Worm (Caenorhabditis elegans) whole organism, mixed stage, embryonic: ENCODE results near the gene msp-36.
A peak's percentile ranks its signal among the peaks of the same experiment; 100 is the strongest.

Source experiments
- M03D4.4 ChIP-seq: sonication (generic microtip); optimal IDR thresholded peaks from 2 replicates; lab custom pipeline; 2017; ENCODE audit warnings: mild to moderate bottlenecking, missing genetic modification characterization, missing compliant biosample characterization
- bed-3 ChIP-seq: fragments of 200-800 bp; sonication (Bioruptor generic); optimal IDR thresholded peaks from 3 replicates; lab custom pipeline; 2018; ENCODE audit warnings: mild to moderate bottlenecking, missing genetic modification characterization, moderate library complexity, missing compliant biosample characterization
- blmp-1 ChIP-seq: fragments of 150-350 bp; optimal IDR thresholded peaks from 2 replicates; lab custom pipeline; 2014; ENCODE audit warnings: missing biosample characterization, missing genetic modification characterization
- ceh-39 ChIP-seq: fragments of 150-350 bp; optimal IDR thresholded peaks from 2 replicates; lab custom pipeline; 2014; ENCODE audit warnings: missing biosample characterization, missing genetic modification characterization
- ceh-43 ChIP-seq: fragments of 200-800 bp; sonication (Bioruptor generic); optimal IDR thresholded peaks from 2 replicates; lab custom pipeline; 2018; ENCODE audit warnings: mild to moderate bottlenecking, missing genetic modification characterization, moderate library complexity, missing compliant biosample characterization
- ceh-83 ChIP-seq: fragments of 200-800 bp; sonication (Bioruptor generic); optimal IDR thresholded peaks from 2 replicates; lab custom pipeline; 2018; ENCODE audit warnings: mild to moderate bottlenecking, missing genetic modification characterization, missing compliant biosample characterization
- ces-1 ChIP-seq: fragments of 150-350 bp; optimal IDR thresholded peaks from 2 replicates; lab custom pipeline; 2014; ENCODE audit warnings: missing biosample characterization, missing genetic modification reagents, missing genetic modification characterization
- cnd-1 ChIP-seq: fragments of 200-800 bp; sonication (Bioruptor generic); optimal IDR thresholded peaks from 2 replicates; lab custom pipeline; 2018; ENCODE audit warnings: mild to moderate bottlenecking, missing genetic modification characterization, missing compliant biosample characterization
- flh-1 ChIP-seq: fragments of 200-800 bp; sonication (Bioruptor generic); optimal IDR thresholded peaks from 2 replicates; lab custom pipeline; 2018; ENCODE audit warnings: mild to moderate bottlenecking, missing genetic modification characterization, moderate library complexity, missing compliant biosample characterization
- ham-2 ChIP-seq: fragments of 200-800 bp; sonication (Bioruptor generic); optimal IDR thresholded peaks from 2 replicates; lab custom pipeline; 2018; ENCODE audit warnings: mild to moderate bottlenecking, missing genetic modification characterization, missing compliant biosample characterization
- lsy-2 ChIP-seq: fragments of 150-350 bp; optimal IDR thresholded peaks from 2 replicates; lab custom pipeline; 2014; ENCODE audit warnings: missing biosample characterization, missing genetic modification characterization
- mep-1 ChIP-seq: fragments of 150-350 bp; optimal IDR thresholded peaks from 2 replicates; lab custom pipeline; 2017; ENCODE audit warnings: missing biosample characterization, missing genetic modification reagents, missing genetic modification characterization, inconsistent platforms
- nhr-12 ChIP-seq: fragments of 150-350 bp; optimal IDR thresholded peaks from 2 replicates; lab custom pipeline; 2014; ENCODE audit warnings: missing biosample characterization, missing genetic modification characterization
- nhr-2 ChIP-seq: fragments of 150-350 bp; optimal IDR thresholded peaks from 2 replicates; lab custom pipeline; 2014; ENCODE audit warnings: missing biosample characterization, missing genetic modification characterization
- nhr-237 ChIP-seq: fragments of 150-350 bp; optimal IDR thresholded peaks from 2 replicates; lab custom pipeline; 2014; ENCODE audit warnings: missing biosample characterization, missing genetic modification characterization
- nhr-28 ChIP-seq: fragments of 150-350 bp; optimal IDR thresholded peaks from 2 replicates; lab custom pipeline; 2014; ENCODE audit warnings: missing biosample characterization, missing genetic modification characterization
- nhr-76 ChIP-seq: sonication (generic microtip); optimal IDR thresholded peaks from 2 replicates; lab custom pipeline; 2017; ENCODE audit warnings: missing biosample characterization, missing genetic modification characterization
- pha-4 ChIP-seq: fragments of 150-350 bp; optimal IDR thresholded peaks from 2 replicates; lab custom pipeline; 2018; ENCODE audit warnings: missing biosample characterization, missing genetic modification reagents, missing genetic modification characterization
- snpc-4 ChIP-seq: fragments of 150-350 bp; optimal IDR thresholded peaks from 2 replicates; lab custom pipeline; 2014; ENCODE audit warnings: missing biosample characterization, missing genetic modification characterization
- tbx-8 ChIP-seq: fragments of 200-800 bp; sonication (Bioruptor generic); optimal IDR thresholded peaks from 2 replicates; lab custom pipeline; 2018; ENCODE audit warnings: mild to moderate bottlenecking, missing genetic modification characterization, moderate library complexity, missing compliant biosample characterization
- unc-120 ChIP-seq: sonication (generic microtip); optimal IDR thresholded peaks from 2 replicates; lab custom pipeline; 2017; ENCODE audit warnings: missing genetic modification characterization, missing compliant biosample characterization; ENCODE audit not compliant: poor library complexity, severe bottlenecking
- unc-62 ChIP-seq: fragments of 150-350 bp; optimal IDR thresholded peaks from 2 replicates; lab custom pipeline; 2014; ENCODE audit warnings: missing biosample characterization, missing genetic modification reagents, missing genetic modification characterization
- ztf-11 ChIP-seq: fragments of 150-350 bp; optimal IDR thresholded peaks from 2 replicates; lab custom pipeline; 2014; ENCODE audit warnings: missing biosample characterization, missing genetic modification characterization

Gene msp-36

ce11 chrIV:10075034-10075510 is 20.2 kb upstream of the msp-36 start, which contains the start of the genes ttbk-4 and W01B6.4:
Gene ttbk-4, minus strand, starts transcription at chrIV:10075134.
Gene W01B6.4, plus strand, starts transcription at chrIV:10075460.
- TF ChIP-seq blmp-1 (tag; lab: Kevin White, UChicago), result no peak
- TF ChIP-seq nhr-76 (tag; lab: Kevin White, UChicago), result no peak
- no peak for TF ChIP-seq tbx-8
- TF ChIP-seq pha-4, result no peak
- no peak for TF ChIP-seq M03D4.4 (tag; lab: Kevin White, UChicago)
- TF ChIP-seq ceh-83 (GFP tag; lab: Kevin White, UChicago), result no peak
- TF ChIP-seq nhr-2 (tag; lab: Kevin White, UChicago), result no peak
- no peak for TF ChIP-seq snpc-4 (tag; lab: Kevin White, UChicago)
- TF ChIP-seq ham-2 (GFP tag; lab: Kevin White, UChicago), result no peak
- TF ChIP-seq nhr-28 (tag; lab: Kevin White, UChicago), result no peak
- no peak for TF ChIP-seq ceh-43 (GFP tag; lab: Kevin White, UChicago)
- TF ChIP-seq, all 35 proteins: peak for 0

ce11 chrIV:10075899-10076298 is 19.3 kb upstream of the msp-36 start, which contains the start of gene W01B6.5:
Gene W01B6.5, plus strand, starts transcription at chrIV:10076199.
- TF ChIP-seq unc-62 (GFP tag; lab: Kevin White, UChicago) (no peak), nhr-12 (tag; lab: Kevin White, UChicago) (no peak)

- TF ChIP-seq nhr-2 (tag; lab: Kevin White, UChicago) (no peak), unc-62 (GFP tag; lab: Kevin White, UChicago) (no peak), tbx-8 (no peak), pha-4 (no peak), mep-1 (tag; lab: Kevin White, UChicago) (no peak), nhr-76 (tag; lab: Kevin White, UChicago) (no peak), unc-120 (tag; lab: Kevin White, UChicago) (no peak), cnd-1 (no peak), ceh-39 (tag; lab: Kevin White, UChicago) (no peak), flh-1 (no peak), blmp-1 (tag; lab: Kevin White, UChicago) (no peak)
These were observed 17.2 kb upstream of the msp-36 start for ce11 chrIV:10078003-10078402.

- TF ChIP-seq cnd-1 (no peak), blmp-1 (tag; lab: Kevin White, UChicago) (no peak), lsy-2 (tag; lab: Kevin White, UChicago) (no peak)
These were observed 14.4 kb upstream of the msp-36 start, which contains the start of gene W01B6.6 for ce11 chrIV:10080816-10081215. Gene W01B6.6, plus strand, starts transcription at chrIV:10081116.

ce11 chrIV:10084323-10084959 is 10.8 kb upstream of the msp-36 start, which contains the start of gene W01B6.8:
Gene W01B6.8, minus strand, starts transcription at chrIV:10084373.
- TF ChIP-seq nhr-76 (tag; lab: Kevin White, UChicago) (no peak), bed-3 (GFP tag; lab: Kevin White, UChicago) (no peak), M03D4.4 (tag; lab: Kevin White, UChicago) (no peak)

- TF ChIP-seq unc-120 (tag; lab: Kevin White, UChicago) (peak; percentile 78), mep-1 (tag; lab: Kevin White, UChicago) (no peak), bed-3 (GFP tag; lab: Kevin White, UChicago) (no peak), pha-4 (peak; percentile 44), lsy-2 (tag; lab: Kevin White, UChicago) (peak; percentile 75), ceh-39 (tag; lab: Kevin White, UChicago) (peak; percentile 88), ces-1 (GFP tag; lab: Kevin White, UChicago) (peak; percentile 60), nhr-237 (tag; lab: Kevin White, UChicago) (peak; percentile 65), ztf-11 (tag; lab: Kevin White, UChicago) (no peak), unc-62 (GFP tag; lab: Kevin White, UChicago) (peak; percentile 20)
These were observed 9.6 kb upstream of the msp-36 start, which contains the start of the genes col-2 and ndc-80 for ce11 chrIV:10085401-10086187. Gene col-2, minus strand, starts transcription at chrIV:10085451. Gene ndc-80, plus strand, starts transcription at chrIV:10086137.
